Fruit fly (Drosophila melanogaster) whole organism, embryonic: Measurements from ENCODE around the gene CG16953.

Source experiments
- Aef1 ChIP-seq: fragments of 200-800 bp; sonication (Bioruptor generic); IDR thresholded peaks from 3 replicates; pipeline ENCODE4 v1.3.6; 2022; ENCODE audit warnings: missing biosample characterization, missing genetic modification characterization
- Atf3 ChIP-seq: fragments of 200-800 bp; sonication (Bioruptor generic); optimal IDR thresholded peaks from 3 replicates; lab custom pipeline; 2016; ENCODE audit warnings: missing biosample characterization, missing genetic modification characterization
- BEAF-32 ChIP-seq: fragments of 200-800 bp; sonication (Bioruptor generic); optimal IDR thresholded peaks from 3 replicates; lab custom pipeline; 2017; ENCODE audit warnings: missing biosample characterization, missing genetic modification characterization, mild to moderate bottlenecking, moderate library complexity, missing genetic modification reagents
- CG11093 ChIP-seq: fragments of 200-800 bp; sonication (Bioruptor generic); IDR thresholded peaks from 3 replicates; pipeline ENCODE4 v1.3.6; 2022; ENCODE audit warnings: missing biosample characterization, missing genetic modification characterization
- CG12299 ChIP-seq: fragments of 200-800 bp; sonication (Bioruptor generic); optimal IDR thresholded peaks from 2 replicates; lab custom pipeline; 2018; ENCODE audit warnings: missing biosample characterization, mild to moderate bottlenecking, missing genetic modification characterization
- CG13287 ChIP-seq: fragments of 200-800 bp; sonication (Bioruptor generic); IDR thresholded peaks from 2 replicates; pipeline ENCODE4 v1.3.6; 2022; ENCODE audit warnings: missing biosample characterization, missing genetic modification characterization; ENCODE audit not compliant: partially characterized antibody
- CG14860 ChIP-seq: fragments of 200-800 bp; sonication (Bioruptor generic); IDR thresholded peaks from 3 replicates; pipeline ENCODE4 v1.3.6; 2022; ENCODE audit warnings: missing biosample characterization, missing genetic modification characterization; ENCODE audit not compliant: partially characterized antibody
- CG15514 ChIP-seq: fragments of 200-800 bp; sonication (Bioruptor generic); optimal IDR thresholded peaks from 3 replicates; lab custom pipeline; 2017; ENCODE audit warnings: missing biosample characterization, missing genetic modification characterization, mild to moderate bottlenecking, moderate library complexity, missing genetic modification reagents
- CG15601 ChIP-seq: fragments of 200-800 bp; sonication (Bioruptor generic); optimal IDR thresholded peaks from 3 replicates; lab custom pipeline; 2019; ENCODE audit warnings: missing biosample characterization, mild to moderate bottlenecking, missing genetic modification characterization, moderate library complexity
- CG1603 ChIP-seq: fragments of 200-800 bp; sonication (Bioruptor generic); optimal IDR thresholded peaks from 2 replicates; lab custom pipeline; 2019; ENCODE audit warnings: missing biosample characterization, mild to moderate bottlenecking, missing genetic modification characterization, moderate library complexity
- CG17186 ChIP-seq: fragments of 200-800 bp; sonication (Bioruptor generic); optimal IDR thresholded peaks from 3 replicates; lab custom pipeline; 2017; ENCODE audit warnings: missing biosample characterization, missing genetic modification reagents, missing genetic modification characterization
- CG2199 ChIP-seq: fragments of 200-800 bp; sonication (Bioruptor generic); IDR thresholded peaks from 3 replicates; pipeline ENCODE4 v1.3.6; 2022; ENCODE audit warnings: missing biosample characterization, missing genetic modification characterization
- CG31388 ChIP-seq: fragments of 200-800 bp; sonication (Bioruptor generic); optimal IDR thresholded peaks from 2 replicates; lab custom pipeline; 2016; ENCODE audit warnings: missing biosample characterization, missing genetic modification characterization
- CG34376 ChIP-seq: fragments of 200-800 bp; sonication (Bioruptor generic); optimal IDR thresholded peaks from 2 replicates; lab custom pipeline; 2018; ENCODE audit warnings: missing biosample characterization, mild to moderate bottlenecking, missing genetic modification characterization
- CG3995 ChIP-seq: fragments of 200-800 bp; sonication (Bioruptor generic); optimal IDR thresholded peaks from 3 replicates; lab custom pipeline; 2016; ENCODE audit warnings: missing biosample characterization, missing genetic modification characterization
- CG4617 ChIP-seq: fragments of 200-800 bp; sonication (Bioruptor generic); optimal IDR thresholded peaks from 3 replicates; lab custom pipeline; 2016; ENCODE audit warnings: missing biosample characterization, missing genetic modification characterization, borderline replicate concordance
- CG8388 ChIP-seq: fragments of 200-800 bp; sonication (Bioruptor generic); optimal IDR thresholded peaks from 2 replicates; lab custom pipeline; 2019; ENCODE audit warnings: missing biosample characterization, mild to moderate bottlenecking, missing genetic modification characterization, moderate library complexity
- CkIIα-i1 ChIP-seq: fragments of 200-800 bp; sonication (Bioruptor generic); IDR thresholded peaks from 2 replicates; pipeline ENCODE4 v1.3.6; 2022; ENCODE audit warnings: missing biosample characterization, missing genetic modification characterization
- Dp ChIP-seq: fragments of 200-800 bp; sonication (Bioruptor generic); optimal IDR thresholded peaks from 2 replicates; lab custom pipeline; 2018; ENCODE audit warnings: missing biosample characterization, mild to moderate bottlenecking, missing genetic modification characterization, moderate library complexity
- E2f2 ChIP-seq: fragments of 200-800 bp; sonication (Bioruptor generic); IDR thresholded peaks from 2 replicates; pipeline ENCODE4 v1.3.6; 2022; ENCODE audit warnings: missing biosample characterization, missing genetic modification characterization
- HLH4C ChIP-seq: fragments of 200-800 bp; sonication (Bioruptor generic); IDR thresholded peaks from 3 replicates; pipeline ENCODE4 v1.3.6; 2022; ENCODE audit warnings: missing biosample characterization, missing genetic modification characterization; ENCODE audit not compliant: partially characterized antibody
- Hmx ChIP-seq: fragments of 200-800 bp; sonication (Bioruptor generic); optimal IDR thresholded peaks from 2 replicates; lab custom pipeline; 2016; ENCODE audit warnings: missing biosample characterization, missing genetic modification characterization
- MBD-R2 ChIP-seq: fragments of 200-800 bp; sonication (Bioruptor generic); IDR thresholded peaks from 2 replicates; pipeline ENCODE4 v1.3.6; 2022; ENCODE audit warnings: missing biosample characterization, missing genetic modification characterization
- Med ChIP-seq: fragments of 200-800 bp; sonication (Bioruptor generic); peaks from one replicate; lab custom pipeline; 2016; ENCODE audit warnings: missing biosample characterization, missing genetic modification characterization, mild to moderate bottlenecking, inconsistent platforms, moderate library complexity
- Scr ChIP-seq: fragments of 200-800 bp; sonication (Bioruptor generic); IDR thresholded peaks from 2 replicates; pipeline ENCODE4 v1.3.6; 2022; ENCODE audit warnings: missing biosample characterization, missing genetic modification characterization; ENCODE audit not compliant: partially characterized antibody
- YL-1 ChIP-seq: fragments of 200-800 bp; sonication (Bioruptor generic); optimal IDR thresholded peaks from 3 replicates; lab custom pipeline; 2017; ENCODE audit warnings: missing biosample characterization, mild to moderate bottlenecking, missing genetic modification characterization
- amos ChIP-seq: fragments of 200-800 bp; sonication (Bioruptor generic); IDR thresholded peaks from 2 replicates; pipeline ENCODE4 v1.3.6; 2022; ENCODE audit warnings: missing biosample characterization, missing genetic modification characterization; ENCODE audit not compliant: partially characterized antibody
- chif ChIP-seq, 2 experiments: fragments of 200-800 bp; sonication (Bioruptor generic); optimal IDR thresholded peaks; 3 replicates each; lab custom pipeline; 2016; ENCODE audit warnings: missing biosample characterization in 2 of 2, missing genetic modification characterization in 2 of 2
- chn ChIP-seq: fragments of 200-800 bp; sonication (Bioruptor generic); optimal IDR thresholded peaks from 2 replicates; lab custom pipeline; 2016; ENCODE audit warnings: missing biosample characterization, missing genetic modification characterization
- dimm ChIP-seq: fragments of 200-800 bp; sonication (Bioruptor generic); IDR thresholded peaks from 2 replicates; pipeline ENCODE4 v1.3.6; 2022; ENCODE audit warnings: missing biosample characterization, missing genetic modification characterization
- dmrt99B ChIP-seq: fragments of 200-800 bp; sonication (Bioruptor generic); optimal IDR thresholded peaks from 2 replicates; lab custom pipeline; 2018; ENCODE audit warnings: missing biosample characterization, mild to moderate bottlenecking, missing genetic modification characterization, moderate library complexity
- dysf ChIP-seq: fragments of 200-800 bp; sonication (Bioruptor generic); IDR thresholded peaks from 3 replicates; pipeline ENCODE4 v1.3.6; 2022; ENCODE audit warnings: missing biosample characterization, missing genetic modification characterization
- eve ChIP-seq, 2 experiments: fragments of >200 bp; optimal IDR thresholded peaks; 2 replicates each; lab custom pipeline; 2017; ENCODE audit warnings: missing biosample characterization in 2 of 2, missing genetic modification characterization in 2 of 2
- grn ChIP-seq: fragments of 200-800 bp; sonication (Bioruptor generic); optimal IDR thresholded peaks from 3 replicates; lab custom pipeline; 2017; ENCODE audit warnings: missing biosample characterization, missing genetic modification characterization
- h ChIP-seq: fragments of >200 bp; optimal IDR thresholded peaks from 2 replicates; lab custom pipeline; 2017
- kah ChIP-seq: fragments of 200-800 bp; sonication (Bioruptor generic); optimal IDR thresholded peaks from 2 replicates; lab custom pipeline; 2018; ENCODE audit warnings: missing biosample characterization, mild to moderate bottlenecking, missing genetic modification characterization
- klu ChIP-seq: fragments of 200-800 bp; sonication (Bioruptor generic); IDR thresholded peaks from 2 replicates; pipeline ENCODE4 v1.3.6; 2022; ENCODE audit warnings: missing biosample characterization, missing genetic modification characterization
- lab ChIP-seq: fragments of 200-800 bp; sonication (Bioruptor generic); optimal IDR thresholded peaks from 3 replicates; lab custom pipeline; 2017; ENCODE audit warnings: missing biosample characterization, missing genetic modification characterization, mild to moderate bottlenecking, moderate library complexity, missing genetic modification reagents
- lola ChIP-seq, 3 experiments: fragments of >200 bp in 2 of 3; fragments of 200-800 bp in 1 of 3; sonication (Bioruptor generic) in 1 of 3; optimal IDR thresholded peaks; 2 replicates each; lab custom pipeline; 2017 to 2019; ENCODE audit warnings: missing biosample characterization in 3 of 3, missing genetic modification characterization in 3 of 3, mild to moderate bottlenecking in 1 of 3, moderate library complexity in 1 of 3
- nerfin-1 ChIP-seq: fragments of 200-800 bp; sonication (Bioruptor generic); optimal IDR thresholded peaks from 3 replicates; lab custom pipeline; 2019; ENCODE audit warnings: missing biosample characterization, mild to moderate bottlenecking, missing genetic modification characterization, moderate library complexity
- nerfin-2 ChIP-seq: fragments of 200-800 bp; sonication (Bioruptor generic); IDR thresholded peaks from 2 replicates; pipeline ENCODE4 v1.3.6; 2022; ENCODE audit warnings: missing biosample characterization, missing genetic modification characterization; ENCODE audit not compliant: partially characterized antibody
- sens ChIP-seq: fragments of 200-800 bp; sonication (Bioruptor generic); peaks from one replicate; lab custom pipeline; 2016; ENCODE audit warnings: missing biosample characterization, missing genetic modification characterization
- slp2 ChIP-seq: fragments of 200-800 bp; sonication (Bioruptor generic); optimal IDR thresholded peaks from 2 replicates; lab custom pipeline; 2016; ENCODE audit warnings: missing biosample characterization, missing genetic modification characterization
- sr ChIP-seq: fragments of 200-800 bp; sonication (Bioruptor generic); IDR thresholded peaks from 3 replicates; pipeline ENCODE4 v1.3.6; 2022; ENCODE audit warnings: missing biosample characterization, missing genetic modification characterization
- stwl ChIP-seq: fragments of 200-800 bp; sonication (Bioruptor generic); optimal IDR thresholded peaks from 3 replicates; lab custom pipeline; 2018; ENCODE audit warnings: missing biosample characterization, mild to moderate bottlenecking, missing genetic modification characterization, moderate library complexity
- sug ChIP-seq: fragments of 200-800 bp; optimal IDR thresholded peaks from 2 replicates; lab custom pipeline; 2019; ENCODE audit warnings: missing biosample characterization, mild to moderate bottlenecking, missing genetic modification characterization, moderate library complexity
- vfl ChIP-seq: fragments of 200-800 bp; sonication (Bioruptor generic); optimal IDR thresholded peaks from 2 replicates; lab custom pipeline; 2016; ENCODE audit warnings: missing biosample characterization, missing genetic modification characterization
- vnd ChIP-seq: fragments of 200-800 bp; sonication (Bioruptor generic); IDR thresholded peaks from 3 replicates; pipeline ENCODE4 v1.3.6; 2022; ENCODE audit warnings: missing biosample characterization, missing genetic modification characterization; ENCODE audit not compliant: partially characterized antibody
- zf30C ChIP-seq: fragments of 200-800 bp; sonication (Bioruptor generic); optimal IDR thresholded peaks from 3 replicates; lab custom pipeline; 2018; ENCODE audit warnings: missing biosample characterization, mild to moderate bottlenecking, missing genetic modification characterization

CG16953 gene

DNA sequence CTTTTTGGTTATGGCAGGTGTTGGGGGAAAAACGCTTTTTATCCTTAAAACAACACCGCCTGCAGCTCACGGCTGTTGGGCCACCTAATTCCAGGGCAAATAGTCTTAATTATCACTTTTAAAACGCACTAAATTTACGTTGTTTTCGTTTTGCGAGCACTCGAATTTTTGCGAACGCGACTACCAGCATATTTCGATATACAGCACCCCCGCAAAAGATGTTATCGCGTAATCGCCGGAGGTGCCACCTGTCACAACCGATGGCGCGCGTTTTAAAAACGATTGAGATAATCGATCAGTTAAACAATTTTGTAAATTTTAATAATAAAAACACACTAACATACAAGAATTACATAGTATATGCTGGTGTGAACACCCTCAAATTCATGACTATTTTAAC lies 33.5 kb downstream of the CG16953 start, which contains the start of gene Stat92E (continued):
- TF ChIP-seq CG34376: peak; percentile 7
- TF ChIP-seq chif (GFP tag; optimal IDR thresholded peaks at IDR 0.05; lab: Kevin White, UChicago): no peak
- peak; percentile 87 for TF ChIP-seq grn
- no peak for TF ChIP-seq CG31388
- no peak for TF ChIP-seq h
- TF ChIP-seq zf30C: no peak
- TF ChIP-seq CG2199: 0 out of 3 replicates have a peak, but pooled peaks have one; percentile 17
- 0 out of 3 replicates have a peak, but pooled peaks have one; percentile 51 for TF ChIP-seq sr (GFP tag; lab: Robert Waterston, UW)
- peak; percentile 35 for TF ChIP-seq kah (GFP tag; lab: Kevin White, UChicago)
- no peak for TF ChIP-seq Hmx (GFP tag; lab: Kevin White, UChicago)
- TF ChIP-seq stwl (tag; lab: Kevin White, UChicago): peak; percentile 23
- TF ChIP-seq slp2 (GFP tag; lab: Kevin White, UChicago): no peak
- no peak for TF ChIP-seq chn (GFP tag; lab: Kevin White, UChicago)
- TF ChIP-seq eve (GFP tag; optimal IDR thresholded peaks at IDR 0.05; lab: Kevin White, UChicago): peak in 1 of 2 experiments; percentile 60
- TF ChIP-seq CkIIα-i1 (GFP tag; lab: Robert Waterston, UW): no peak
- TF ChIP-seq CG3995 (GFP tag; lab: Kevin White, UChicago): peak; percentile 47
- peak; percentile 76 for TF ChIP-seq sens (GFP tag; lab: Kevin White, UChicago)
- peak; percentile 14 for TF ChIP-seq CG15514 (GFP tag; lab: Kevin White, UChicago)
- no peak for TF ChIP-seq CG12299 (tag; lab: Kevin White, UChicago)
- TF ChIP-seq dmrt99B (tag; lab: Kevin White, UChicago): no peak
- TF ChIP-seq nerfin-2 (GFP tag; lab: Robert Waterston, UW): peak; percentile 33; the same call in 1 of the 2 replicates
- no peak for TF ChIP-seq Aef1 (GFP tag; lab: Robert Waterston, UW)
- peak; percentile 35 for TF ChIP-seq BEAF-32 (GFP tag; lab: Kevin White, UChicago)
- peak; percentile 37; the same call in 1 of the 2 replicates for TF ChIP-seq Scr (GFP tag; lab: Robert Waterston, UW)
- TF ChIP-seq CG4617 (GFP tag; lab: Kevin White, UChicago): peak; percentile 42
- TF ChIP-seq sug (tag; lab: Kevin White, UChicago): peak; percentile 90
- peak; percentile 56; the same call in 1 of the 2 replicates for TF ChIP-seq klu (GFP tag; lab: Robert Waterston, UW)
- no peak for TF ChIP-seq lola (GFP tag; optimal IDR thresholded peaks at IDR 0.05; lab: Kevin White, UChicago)
- TF ChIP-seq CG1603 (tag; lab: Kevin White, UChicago): peak; percentile 28
- TF ChIP-seq CG11093 (GFP tag; lab: Robert Waterston, UW): no peak
- no peak for TF ChIP-seq Atf3 (GFP tag; lab: Kevin White, UChicago)
- TF ChIP-seq nerfin-1: no peak
- TF ChIP-seq CG17186 (GFP tag; lab: Kevin White, UChicago): peak; percentile 45
- TF ChIP-seq CG13287: peak; percentile 10; the same call in 1 of the 2 replicates
- 0 out of 3 replicates have a peak, but pooled peaks have one; percentile 6 for TF ChIP-seq dysf (GFP tag; lab: Robert Waterston, UW)
- TF ChIP-seq CG14860 (GFP tag; lab: Robert Waterston, UW): 0 out of 3 replicates have a peak, but pooled peaks have one; percentile 11
- peak; percentile 95 for TF ChIP-seq Dp (GFP tag; lab: Kevin White, UChicago)
- TF ChIP-seq CG15601 (tag; lab: Kevin White, UChicago): no peak
- peak; percentile 22; the same call in 1 of the 2 replicates for TF ChIP-seq amos (GFP tag; lab: Robert Waterston, UW)
- no peak for TF ChIP-seq CG8388 (GFP tag; lab: Kevin White, UChicago)
- peak; percentile 17 for TF ChIP-seq Med (GFP tag; lab: Kevin White, UChicago)
- peak; percentile 21; the same call in 1 of the 3 replicates for TF ChIP-seq vnd (GFP tag; lab: Robert Waterston, UW)
- no peak for TF ChIP-seq lab (GFP tag; lab: Kevin White, UChicago)
- 0 out of 2 replicates have a peak, but pooled peaks have one; percentile 40 for TF ChIP-seq MBD-R2 (GFP tag; lab: Robert Waterston, UW)
- no peak for TF ChIP-seq YL-1
- TF ChIP-seq dimm: no peak
- TF ChIP-seq vfl: no peak
- peak; percentile 48; the same call in 1 of the 3 replicates for TF ChIP-seq HLH4C
- peak; percentile 96 for TF ChIP-seq E2f2 (GFP tag; lab: Robert Waterston, UW)
